Fruit fly (Drosophila melanogaster): ENCODE data around the gene CG15747.

CG15747 gene

DNA sequence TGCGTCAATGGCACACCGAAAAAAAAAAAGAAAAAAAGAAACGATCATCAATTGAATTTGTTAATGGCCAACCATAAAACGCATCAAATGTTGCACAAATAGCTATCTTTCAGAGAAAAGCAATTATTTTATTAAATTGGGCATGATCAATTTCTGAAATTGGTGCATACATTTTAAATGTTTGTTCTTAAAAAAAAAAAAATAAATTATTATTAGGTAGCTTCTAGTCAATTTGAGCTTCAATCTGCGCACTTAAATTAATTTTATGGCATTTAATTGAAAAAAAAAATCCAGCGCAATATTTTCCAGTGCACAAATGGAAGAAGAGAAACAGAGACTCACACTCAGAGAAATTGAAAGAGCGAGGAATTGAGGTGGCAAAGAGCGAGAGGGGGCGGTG, 15.0 kb upstream of the CG15747 start (continued):
- TF ChIP-seq insv (GFP tag; optimal IDR thresholded peaks at IDR 0.05) (no peak), ac (GFP tag; optimal IDR thresholded peaks at IDR 0.05) (no peak), exex (tag; optimal IDR thresholded peaks at IDR 0.05) (no peak), sug (tag; optimal IDR thresholded peaks at IDR 0.05) (no peak), Fer3 (tag; optimal IDR thresholded peaks at IDR 0.05) (peak; percentile 51), CG11456 (GFP tag; IDR thresholded peaks at IDR 0.05) (0 out of 3 replicates have a peak, but pooled peaks have one; percentile 5), vfl (GFP tag; optimal IDR thresholded peaks at IDR 0.05) (peak; percentile 75), sc (optimal IDR thresholded peaks at IDR 0.05) (no peak), sc (GFP tag; optimal IDR thresholded peaks at IDR 0.05) (no peak), CkIIα-i1 (GFP tag; IDR thresholded peaks at IDR 0.05) (no peak), Hr3 (GFP tag; optimal IDR thresholded peaks at IDR 0.05) (peak; percentile 58), croc (GFP tag; conservative IDR thresholded peaks at IDR 0.05) (no peak), Tbp (GFP tag; optimal IDR thresholded peaks at IDR 0.05) (no peak), her (GFP tag; optimal IDR thresholded peaks at IDR 0.05) (peak; percentile 44), knrl (GFP tag; IDR thresholded peaks at IDR 0.05; ENCODE audit: partially characterized antibody) (no peak), CG10147 (GFP tag; optimal IDR thresholded peaks at IDR 0.05) (peak; percentile 29), Ptx1 (GFP tag; IDR thresholded peaks at IDR 0.05) (peak; percentile 76), crc (GFP tag; optimal IDR thresholded peaks at IDR 0.05) (peak; percentile 20), CG3065 (GFP tag; optimal IDR thresholded peaks at IDR 0.05) (peak; percentile 46), CG4328 (GFP tag; optimal IDR thresholded peaks at IDR 0.05) (no peak), emc (GFP tag; optimal IDR thresholded peaks at IDR 0.05) (peak; percentile 44), CTCF (GFP tag; optimal IDR thresholded peaks at IDR 0.05) (no peak), CG13775 (GFP tag; optimal IDR thresholded peaks at IDR 0.05) (peak; percentile 66), CG32772 (GFP tag; IDR thresholded peaks at IDR 0.05) (peak; percentile 49), CG14667 (GFP tag; IDR thresholded peaks at IDR 0.05) (no peak), CG32532 (GFP tag; IDR thresholded peaks at IDR 0.05) (peak; percentile 71), CG7839 (tag; optimal IDR thresholded peaks at IDR 0.05) (peak; percentile 76), CG10462 (GFP tag; optimal IDR thresholded peaks at IDR 0.05) (no peak), CG9797 (GFP tag; optimal IDR thresholded peaks at IDR 0.05) (no peak), bowl (GFP tag; IDR thresholded peaks at IDR 0.05) (no peak), br (optimal IDR thresholded peaks at IDR 0.05) (no peak), fu2 (GFP tag; optimal IDR thresholded peaks at IDR 0.05) (peak; percentile 74), CG31388 (GFP tag; optimal IDR thresholded peaks at IDR 0.05) (peak; percentile 46), nerfin-1 (tag; optimal IDR thresholded peaks at IDR 0.05) (no peak), CG17359 (tag; optimal IDR thresholded peaks at IDR 0.05) (peak; percentile 66), Camta (GFP tag; optimal IDR thresholded peaks at IDR 0.05) (peak; percentile 72), CG6175 (GFP tag; IDR thresholded peaks at IDR 0.05) (no peak), esg (GFP tag; conservative IDR thresholded peaks at IDR 0.05) (peak; percentile 56), CG1832 (GFP tag; optimal IDR thresholded peaks at IDR 0.05) (no peak), zfh1 (GFP tag; IDR thresholded peaks at IDR 0.05) (0 out of 3 replicates have a peak, but pooled peaks have one; percentile 18), Scr (GFP tag; IDR thresholded peaks at IDR 0.05; ENCODE audit: partially characterized antibody) (no peak), vvl (GFP tag; IDR thresholded peaks at IDR 0.05) (peak; percentile 61; the same call in 1 of the 2 replicates), CG7928 (GFP tag; optimal IDR thresholded peaks at IDR 0.05) (no peak), Dbx (GFP tag; IDR thresholded peaks at IDR 0.05) (peak; percentile 35; the same call in 1 of the 3 replicates), Fer2 (tag; optimal IDR thresholded peaks at IDR 0.05) (no peak), disco-r (GFP tag; optimal IDR thresholded peaks at IDR 0.05) (peak; percentile 39), prd (optimal IDR thresholded peaks at IDR 0.05) (no peak), prd (GFP tag; IDR thresholded peaks at IDR 0.05) (peak; percentile 63; the same call in 2 of the 3 replicates), MTF-1 (GFP tag; optimal IDR thresholded peaks at IDR 0.05; ENCODE audit: borderline replicate concordance) (no peak), eyg (GFP tag; optimal IDR thresholded peaks at IDR 0.05) (peak; percentile 26), CG2199 (GFP tag; IDR thresholded peaks at IDR 0.05) (no peak), aop (GFP tag; IDR thresholded peaks at IDR 0.05) (no peak), Deaf1 (tag; optimal IDR thresholded peaks at IDR 0.05) (peak; percentile 22)
